Fruit fly (Drosophila melanogaster) whole organism, embryonic: ENCODE measurements around the gene Ldsdh1.

ENCODE experiments used
- CG14710 ChIP-seq: fragments of 200-800 bp; sonication (Bioruptor generic); optimal IDR thresholded peaks from 3 replicates; lab custom pipeline; 2019; ENCODE audit warnings: missing biosample characterization, mild to moderate bottlenecking, missing genetic modification characterization, moderate library complexity
- CG1647 ChIP-seq: fragments of 200-800 bp; sonication (Bioruptor generic); optimal IDR thresholded peaks from 3 replicates; lab custom pipeline; 2016; ENCODE audit warnings: missing biosample characterization, missing genetic modification characterization
- gcm ChIP-seq: fragments of 200-800 bp; sonication (Bioruptor generic); optimal IDR thresholded peaks from 2 replicates; lab custom pipeline; 2019; ENCODE audit warnings: missing biosample characterization, mild to moderate bottlenecking, missing genetic modification characterization, moderate library complexity

dm6 chrX:8120939-8121338, 39.5 kb upstream of the Ldsdh1 start, which contains the start of gene CG2260:
- TF ChIP-seq CG1647 (GFP tag; lab: Kevin White, UChicago) = no peak
- TF ChIP-seq gcm (GFP tag; lab: Kevin White, UChicago) = no peak
- peak; percentile 18 for TF ChIP-seq CG14710 (tag; lab: Kevin White, UChicago)
